Worm (Caenorhabditis elegans) whole organism, mixed stage, embryonic: ENCODE measurements around the gene srh-239.

Experiments used
- M03D4.4 ChIP-seq: sonication (generic microtip); optimal IDR thresholded peaks from 2 replicates; lab custom pipeline; 2017; ENCODE audit warnings: mild to moderate bottlenecking, missing genetic modification characterization, missing compliant biosample characterization
- bed-3 ChIP-seq: fragments of 200-800 bp; sonication (Bioruptor generic); optimal IDR thresholded peaks from 3 replicates; lab custom pipeline; 2018; ENCODE audit warnings: mild to moderate bottlenecking, missing genetic modification characterization, moderate library complexity, missing compliant biosample characterization
- ceh-39 ChIP-seq: fragments of 150-350 bp; optimal IDR thresholded peaks from 2 replicates; lab custom pipeline; 2014; ENCODE audit warnings: missing biosample characterization, missing genetic modification characterization
- ceh-43 ChIP-seq: fragments of 200-800 bp; sonication (Bioruptor generic); optimal IDR thresholded peaks from 2 replicates; lab custom pipeline; 2018; ENCODE audit warnings: mild to moderate bottlenecking, missing genetic modification characterization, moderate library complexity, missing compliant biosample characterization
- ceh-83 ChIP-seq: fragments of 200-800 bp; sonication (Bioruptor generic); optimal IDR thresholded peaks from 2 replicates; lab custom pipeline; 2018; ENCODE audit warnings: mild to moderate bottlenecking, missing genetic modification characterization, missing compliant biosample characterization
- cnd-1 ChIP-seq: fragments of 200-800 bp; sonication (Bioruptor generic); optimal IDR thresholded peaks from 2 replicates; lab custom pipeline; 2018; ENCODE audit warnings: mild to moderate bottlenecking, missing genetic modification characterization, missing compliant biosample characterization
- drap-1 ChIP-seq: fragments of 200-800 bp; sonication (Bioruptor generic); optimal IDR thresholded peaks from 3 replicates; lab custom pipeline; 2018; ENCODE audit warnings: mild to moderate bottlenecking, missing genetic modification characterization, missing compliant biosample characterization
- elt-1 ChIP-seq: sonication (generic microtip); optimal IDR thresholded peaks from 2 replicates; lab custom pipeline; 2017; ENCODE audit warnings: missing genetic modification characterization, mild to moderate bottlenecking, missing compliant biosample characterization, antibody characterized with exemption, moderate library complexity, borderline replicate concordance; ENCODE audit not compliant: insufficient read depth
- elt-3 ChIP-seq: fragments of 150-350 bp; optimal IDR thresholded peaks from 2 replicates; lab custom pipeline; 2014; ENCODE audit warnings: missing biosample characterization, missing genetic modification characterization
- flh-1 ChIP-seq: fragments of 200-800 bp; sonication (Bioruptor generic); optimal IDR thresholded peaks from 2 replicates; lab custom pipeline; 2018; ENCODE audit warnings: mild to moderate bottlenecking, missing genetic modification characterization, moderate library complexity, missing compliant biosample characterization
- ham-2 ChIP-seq: fragments of 200-800 bp; sonication (Bioruptor generic); optimal IDR thresholded peaks from 2 replicates; lab custom pipeline; 2018; ENCODE audit warnings: mild to moderate bottlenecking, missing genetic modification characterization, missing compliant biosample characterization
- hlh-1 ChIP-seq: fragments of 150-350 bp; optimal IDR thresholded peaks from 2 replicates; lab custom pipeline; 2014; ENCODE audit warnings: missing biosample characterization, missing genetic modification reagents, missing genetic modification characterization
- lin-32 ChIP-seq: fragments of 200-800 bp; sonication (Bioruptor generic); optimal IDR thresholded peaks from 2 replicates; lab custom pipeline; 2018; ENCODE audit warnings: mild to moderate bottlenecking, missing genetic modification characterization, missing compliant biosample characterization
- lsy-2 ChIP-seq: fragments of 150-350 bp; optimal IDR thresholded peaks from 2 replicates; lab custom pipeline; 2014; ENCODE audit warnings: missing biosample characterization, missing genetic modification characterization
- mab-5 ChIP-seq: fragments of 150-350 bp; optimal IDR thresholded peaks from 2 replicates; lab custom pipeline; 2014; ENCODE audit warnings: missing biosample characterization, missing genetic modification characterization
- nhr-12 ChIP-seq: fragments of 150-350 bp; optimal IDR thresholded peaks from 2 replicates; lab custom pipeline; 2014; ENCODE audit warnings: missing biosample characterization, missing genetic modification characterization
- nhr-2 ChIP-seq: fragments of 150-350 bp; optimal IDR thresholded peaks from 2 replicates; lab custom pipeline; 2014; ENCODE audit warnings: missing biosample characterization, missing genetic modification characterization
- nhr-237 ChIP-seq: fragments of 150-350 bp; optimal IDR thresholded peaks from 2 replicates; lab custom pipeline; 2014; ENCODE audit warnings: missing biosample characterization, missing genetic modification characterization
- nhr-28 ChIP-seq: fragments of 150-350 bp; optimal IDR thresholded peaks from 2 replicates; lab custom pipeline; 2014; ENCODE audit warnings: missing biosample characterization, missing genetic modification characterization
- nhr-76 ChIP-seq: sonication (generic microtip); optimal IDR thresholded peaks from 2 replicates; lab custom pipeline; 2017; ENCODE audit warnings: missing biosample characterization, missing genetic modification characterization
- pha-4 ChIP-seq: fragments of 150-350 bp; optimal IDR thresholded peaks from 2 replicates; lab custom pipeline; 2018; ENCODE audit warnings: missing biosample characterization, missing genetic modification reagents, missing genetic modification characterization
- sem-2 ChIP-seq: fragments of 200-800 bp; sonication (Bioruptor generic); optimal IDR thresholded peaks from 2 replicates; lab custom pipeline; 2018; ENCODE audit warnings: mild to moderate bottlenecking, missing genetic modification characterization, missing compliant biosample characterization
- snpc-4 ChIP-seq: fragments of 150-350 bp; optimal IDR thresholded peaks from 2 replicates; lab custom pipeline; 2014; ENCODE audit warnings: missing biosample characterization, missing genetic modification characterization
- tbx-8 ChIP-seq: fragments of 200-800 bp; sonication (Bioruptor generic); optimal IDR thresholded peaks from 2 replicates; lab custom pipeline; 2018; ENCODE audit warnings: mild to moderate bottlenecking, missing genetic modification characterization, moderate library complexity, missing compliant biosample characterization
- unc-120 ChIP-seq: sonication (generic microtip); optimal IDR thresholded peaks from 2 replicates; lab custom pipeline; 2017; ENCODE audit warnings: missing genetic modification characterization, missing compliant biosample characterization; ENCODE audit not compliant: poor library complexity, severe bottlenecking
- unc-39 ChIP-seq: fragments of 150-350 bp; optimal IDR thresholded peaks from 2 replicates; lab custom pipeline; 2014; ENCODE audit warnings: missing biosample characterization, missing genetic modification characterization
- unc-62 ChIP-seq: fragments of 150-350 bp; optimal IDR thresholded peaks from 2 replicates; lab custom pipeline; 2014; ENCODE audit warnings: missing biosample characterization, missing genetic modification reagents, missing genetic modification characterization
- zip-8 ChIP-seq: fragments of 150-350 bp; optimal IDR thresholded peaks from 2 replicates; lab custom pipeline; 2014; ENCODE audit warnings: missing biosample characterization, missing genetic modification characterization
- ztf-11 ChIP-seq: fragments of 150-350 bp; optimal IDR thresholded peaks from 2 replicates; lab custom pipeline; 2014; ENCODE audit warnings: missing biosample characterization, missing genetic modification characterization

Gene srh-239

ce11 chrV:15423601-15424000 lies 21.9 kb upstream of the srh-239 start, which contains the start of gene fbxa-104:
fbxa-104 (minus strand) TSS chrV:15423683.
- no peak for TF ChIP-seq nhr-2 (tag; lab: Kevin White, UChicago)
- no peak for TF ChIP-seq hlh-1
- TF ChIP-seq M03D4.4 (tag; lab: Kevin White, UChicago), result no peak
- no peak for TF ChIP-seq nhr-76 (tag; lab: Kevin White, UChicago)
- no peak for TF ChIP-seq ceh-43 (GFP tag; lab: Kevin White, UChicago)
- no peak for TF ChIP-seq unc-120
- TF ChIP-seq, all 35 proteins: peak for 0

ce11 chrV:15425368-15426091 lies 20.0 kb upstream of the srh-239 start, which contains the start of gene Y36E3A.2:
Y36E3A.2 (plus strand) TSS chrV:15426041.
- TF ChIP-seq ham-2 (GFP tag; lab: Kevin White, UChicago) (no peak), drap-1 (GFP tag; lab: Kevin White, UChicago) (no peak), nhr-237 (no peak), tbx-8 (GFP tag; lab: Kevin White, UChicago) (no peak), sem-2 (GFP tag; lab: Kevin White, UChicago) (no peak), bed-3 (GFP tag; lab: Kevin White, UChicago) (no peak), elt-3 (tag; lab: Kevin White, UChicago) (no peak)

- no peak for TF ChIP-seq sem-2 (GFP tag; lab: Kevin White, UChicago)
- no peak for TF ChIP-seq nhr-28 (tag; lab: Kevin White, UChicago)
- TF ChIP-seq nhr-12 (tag; lab: Kevin White, UChicago), result no peak
- TF ChIP-seq flh-1, result no peak
- no peak for TF ChIP-seq ztf-11 (tag; lab: Kevin White, UChicago)
- TF ChIP-seq mab-5 (tag; lab: Kevin White, UChicago), result no peak
- TF ChIP-seq, all 35 proteins: peak for 0
Measured at ce11 chrV:15426944-15427343, 18.6 kb upstream of the srh-239 start, which contains the start of gene fbxa-209. fbxa-209 (minus strand) TSS chrV:15427044.

- TF ChIP-seq mab-5 (tag; lab: Kevin White, UChicago) (no peak), ceh-43 (GFP tag; lab: Kevin White, UChicago) (no peak), ceh-39 (no peak), unc-39 (tag; lab: Kevin White, UChicago) (no peak), nhr-76 (tag; lab: Kevin White, UChicago) (no peak), flh-1 (no peak), lin-32 (GFP tag; lab: Kevin White, UChicago) (no peak), tbx-8 (GFP tag; lab: Kevin White, UChicago) (no peak), cnd-1 (tag; lab: Kevin White, UChicago) (no peak), elt-1 (tag; lab: Kevin White, UChicago) (no peak), zip-8 (no peak), nhr-237 (no peak), nhr-12 (tag; lab: Kevin White, UChicago) (no peak)
Measured at ce11 chrV:15431322-15432052, 14.1 kb upstream of the srh-239 start.

ce11 chrV:15432457-15432856 lies 13.1 kb upstream of the srh-239 start, which contains the start of gene T26H5.8:
T26H5.8 (minus strand) TSS chrV:15432726.
- TF ChIP-seq zip-8, result no peak
- no peak for TF ChIP-seq nhr-2 (tag; lab: Kevin White, UChicago)
- no peak for TF ChIP-seq ceh-83 (GFP tag; lab: Kevin White, UChicago)
- no peak for TF ChIP-seq elt-3 (tag; lab: Kevin White, UChicago)
- no peak for TF ChIP-seq cnd-1 (tag; lab: Kevin White, UChicago)
- no peak for TF ChIP-seq pha-4
- TF ChIP-seq nhr-28 (tag; lab: Kevin White, UChicago), result no peak
- TF ChIP-seq ceh-39, result no peak
- no peak for TF ChIP-seq lsy-2 (tag; lab: Kevin White, UChicago)
- TF ChIP-seq drap-1 (GFP tag; lab: Kevin White, UChicago), result no peak
- TF ChIP-seq sem-2 (GFP tag; lab: Kevin White, UChicago), result no peak
- TF ChIP-seq nhr-12 (tag; lab: Kevin White, UChicago), result no peak
- TF ChIP-seq unc-62 (GFP tag; lab: Kevin White, UChicago), result no peak
- no peak for TF ChIP-seq snpc-4 (tag; lab: Kevin White, UChicago)
- TF ChIP-seq mab-5 (tag; lab: Kevin White, UChicago), result no peak
- no peak for TF ChIP-seq M03D4.4 (tag; lab: Kevin White, UChicago)
- TF ChIP-seq hlh-1, result no peak
